Fruit fly (Drosophila melanogaster): ENCODE results near the gene bgm.

DNA sequence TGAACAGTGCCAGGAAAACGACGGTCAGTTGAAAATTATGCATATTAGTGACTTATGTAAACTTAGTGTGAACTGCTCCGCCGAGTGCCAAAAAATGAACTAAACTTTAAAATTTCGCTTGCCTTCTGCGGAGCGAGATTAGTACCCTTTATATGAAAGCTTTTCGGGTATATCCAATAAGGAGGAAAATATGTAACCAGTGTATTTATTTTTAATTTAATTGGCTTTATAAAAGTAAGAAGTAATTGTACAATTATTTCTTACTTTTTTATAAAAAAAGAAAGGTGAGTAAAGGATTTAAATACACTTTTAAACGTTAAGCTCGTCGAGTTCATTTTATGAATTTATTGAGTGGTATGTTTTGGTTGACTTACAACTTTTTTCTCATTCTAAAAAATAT lies 40.0 kb upstream of the bgm start, which contains the start of gene He:
- TF ChIP-seq Crg-1 (GFP tag; optimal IDR thresholded peaks at IDR 0.05) (no peak), CG7101 (tag; optimal IDR thresholded peaks at IDR 0.05) (no peak), toe (GFP tag; optimal IDR thresholded peaks at IDR 0.05) (no peak), Mnt (GFP tag; optimal IDR thresholded peaks at IDR 0.05) (no peak), CG5204 (GFP tag; optimal IDR thresholded peaks at IDR 0.05) (no peak), kay (GFP tag; ENCODE audit: borderline replicate concordance) (no peak), CG7045 (GFP tag; optimal IDR thresholded peaks at IDR 0.05) (no peak)

All from whole organism, adult.